Worm (Caenorhabditis elegans) whole organism, L4/young adult: ENCODE results near the gene rnp-7.

ENCODE experiments used
- W03F9.2 ChIP-seq: fragments of 150-350 bp; optimal IDR thresholded peaks from 2 replicates; lab custom pipeline; 2014; ENCODE audit warnings: missing biosample characterization, missing genetic modification characterization
- him-1 ChIP-seq: sonication (generic microtip); optimal IDR thresholded peaks from 2 replicates; lab custom pipeline; 2016; ENCODE audit warnings: missing genotype, missing genetic modification reagents, missing genetic modification characterization, missing compliant biosample characterization

DNA sequence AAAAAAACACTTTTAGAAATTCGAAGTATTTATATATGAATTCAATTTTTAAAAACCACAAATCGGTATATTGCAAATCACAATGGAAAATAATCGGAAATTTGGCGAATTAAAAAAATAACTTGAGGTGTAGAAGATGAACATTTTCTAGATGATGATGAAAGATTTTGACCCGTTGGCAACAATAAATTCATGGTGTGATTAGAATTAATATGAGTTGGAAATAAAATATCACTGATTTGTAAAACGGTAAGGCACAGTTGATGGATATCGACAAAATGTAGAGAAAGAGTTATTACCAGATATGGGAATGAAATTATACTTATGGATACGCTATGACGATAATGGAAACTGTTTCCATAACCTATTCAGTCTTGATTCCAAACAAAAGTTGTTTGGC lies 48.7 kb downstream of the rnp-7 start:
- TF ChIP-seq him-1 (no peak), W03F9.2 (tag; lab: Kevin White, UChicago) (no peak)
